Worm (Caenorhabditis elegans): Measurements from ENCODE around the gene ZK354.6.

DNA sequence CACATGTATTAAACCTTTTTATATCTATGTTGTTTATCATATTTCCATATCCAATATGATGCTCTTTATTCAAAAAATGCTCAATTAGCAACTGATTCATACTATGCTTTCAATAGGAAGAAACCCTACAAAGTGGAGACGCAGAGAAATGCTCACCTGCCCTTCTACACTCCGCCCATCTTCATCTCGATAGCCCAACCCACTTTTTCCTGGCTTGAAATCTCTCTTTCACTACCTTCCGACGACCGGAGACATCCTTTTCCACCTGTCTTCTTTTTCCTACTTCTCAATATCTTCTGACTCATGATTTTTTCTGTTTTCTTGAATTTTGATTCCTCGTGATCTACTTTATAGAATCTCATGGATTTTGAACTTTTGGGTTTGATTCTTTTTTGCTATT, 8.4 kb downstream of the ZK354.6 start:
- TF ChIP-seq tbx-2 (tag; optimal IDR thresholded peaks at IDR 0.05), result no peak
- no peak for TF ChIP-seq nhr-11 (tag; optimal IDR thresholded peaks at IDR 0.05)
- no peak for TF ChIP-seq ceh-14 (tag; optimal IDR thresholded peaks at IDR 0.05)
- TF ChIP-seq ceh-18 (tag; optimal IDR thresholded peaks at IDR 0.05), result no peak
- TF ChIP-seq nfya-1 (tag; optimal IDR thresholded peaks at IDR 0.05), result no peak
- no peak for TF ChIP-seq fkh-10 (GFP tag; optimal IDR thresholded peaks at IDR 0.05)
- no peak for TF ChIP-seq pha-4 (tag; optimal IDR thresholded peaks at IDR 0.05)
- no peak for TF ChIP-seq K02D7.2 (tag; optimal IDR thresholded peaks at IDR 0.05)
- TF ChIP-seq tbx-7 (tag; optimal IDR thresholded peaks at IDR 0.05), result no peak
- TF ChIP-seq hlh-13 (GFP tag; optimal IDR thresholded peaks at IDR 0.05), result no peak
